Worm (Caenorhabditis elegans) whole organism, L3 larva: ENCODE results near the gene sdz-37.

Source experiments
- R02D3.7 ChIP-seq: fragments of 150-350 bp; optimal IDR thresholded peaks from 2 replicates; lab custom pipeline; 2014; ENCODE audit warnings: missing biosample characterization, missing genetic modification characterization
- ZK546.5 ChIP-seq: sonication (generic microtip); optimal IDR thresholded peaks from 2 replicates; lab custom pipeline; 2017; ENCODE audit warnings: missing biosample characterization, missing genetic modification characterization
- aly-2 ChIP-seq: fragments of 150-350 bp; optimal IDR thresholded peaks from 2 replicates; lab custom pipeline; 2014; ENCODE audit warnings: missing biosample characterization, missing genetic modification characterization
- ama-1 ChIP-seq: fragments of 150-350 bp; optimal IDR thresholded peaks from 2 replicates; lab custom pipeline; 2018
- ceh-16 ChIP-seq: sonication (generic microtip); optimal IDR thresholded peaks from 2 replicates; lab custom pipeline; 2017; ENCODE audit warnings: missing biosample characterization, missing genetic modification characterization
- ceh-28 ChIP-seq: fragments of 150-350 bp; optimal IDR thresholded peaks from 2 replicates; lab custom pipeline; 2014; ENCODE audit warnings: missing biosample characterization, missing genetic modification reagents, missing genetic modification characterization
- ceh-82 ChIP-seq: fragments of 150-350 bp; optimal IDR thresholded peaks from 2 replicates; lab custom pipeline; 2014; ENCODE audit warnings: missing biosample characterization, missing genetic modification characterization
- ceh-9 ChIP-seq: sonication (generic microtip); optimal IDR thresholded peaks from 2 replicates; lab custom pipeline; 2018; ENCODE audit warnings: missing biosample characterization, missing genetic modification characterization
- daf-12 ChIP-seq: fragments of 150-350 bp; optimal IDR thresholded peaks from 2 replicates; lab custom pipeline; 2014; ENCODE audit warnings: missing biosample characterization, missing genetic modification reagents, missing genetic modification characterization
- egl-27 ChIP-seq: sonication (generic microtip); optimal IDR thresholded peaks from 4 replicates; lab custom pipeline; 2017; ENCODE audit warnings: missing biosample characterization, missing genetic modification reagents, missing genetic modification characterization
- egl-5 ChIP-seq: fragments of 150-350 bp; optimal IDR thresholded peaks from 2 replicates; lab custom pipeline; 2017; ENCODE audit warnings: missing biosample characterization, missing genetic modification reagents, missing genetic modification characterization, inconsistent platforms
- elt-1 ChIP-seq: fragments of 150-350 bp; optimal IDR thresholded peaks from 2 replicates; lab custom pipeline; 2014; ENCODE audit warnings: missing biosample characterization, missing genetic modification characterization
- elt-2 ChIP-seq: sonication (generic microtip); optimal IDR thresholded peaks from 2 replicates; lab custom pipeline; 2016; ENCODE audit warnings: missing genetic modification reagents, mild to moderate bottlenecking, missing genetic modification characterization, missing compliant biosample characterization
- elt-3 ChIP-seq, 3 experiments: fragments of 150-350 bp in 1 of 3; sonication (generic microtip) in 2 of 3; optimal IDR thresholded peaks; 2 replicates in 2 of 3; 4 replicates in 1 of 3; lab custom pipeline; 2014 to 2017; ENCODE audit warnings: missing biosample characterization in 3 of 3, missing genetic modification characterization in 3 of 3
- eor-1 ChIP-seq, 2 experiments: fragments of 150-350 bp; optimal IDR thresholded peaks; 2 replicates each; lab custom pipeline; 2014 to 2018; ENCODE audit warnings: missing biosample characterization in 2 of 2, missing genetic modification characterization in 2 of 2
- fkh-10 ChIP-seq: sonication (generic microtip); optimal IDR thresholded peaks from 2 replicates; lab custom pipeline; 2017; ENCODE audit warnings: missing biosample characterization, missing genetic modification reagents, missing genetic modification characterization
- fkh-2 ChIP-seq: fragments of 150-350 bp; optimal IDR thresholded peaks from 2 replicates; lab custom pipeline; 2014; ENCODE audit warnings: missing biosample characterization, missing genetic modification reagents, missing genetic modification characterization
- fos-1 ChIP-seq: fragments of 150-350 bp; optimal IDR thresholded peaks from 2 replicates; lab custom pipeline; 2014; ENCODE audit warnings: missing biosample characterization, missing genetic modification characterization
- hmg-11 ChIP-seq: sonication (generic microtip); optimal IDR thresholded peaks from 2 replicates; lab custom pipeline; 2016; ENCODE audit warnings: missing genetic modification characterization, missing compliant biosample characterization
- jun-1 ChIP-seq: fragments of 150-350 bp; optimal IDR thresholded peaks from 2 replicates; lab custom pipeline; 2014; ENCODE audit warnings: missing biosample characterization, missing genetic modification reagents, missing genetic modification characterization
- lin-15B ChIP-seq: fragments of 150-350 bp; optimal IDR thresholded peaks from 2 replicates; lab custom pipeline; 2014; ENCODE audit warnings: missing biosample characterization, missing genetic modification characterization
- lin-39 ChIP-seq: fragments of 150-350 bp; optimal IDR thresholded peaks from 2 replicates; lab custom pipeline; 2018; ENCODE audit warnings: missing biosample characterization, missing genetic modification reagents, missing genetic modification characterization
- lsy-12 ChIP-seq: sonication (generic microtip); optimal IDR thresholded peaks from 2 replicates; lab custom pipeline; 2016; ENCODE audit warnings: mild to moderate bottlenecking, missing genetic modification characterization, missing compliant biosample characterization
- mdl-1 ChIP-seq: fragments of 150-350 bp; optimal IDR thresholded peaks from 2 replicates; lab custom pipeline; 2014; ENCODE audit warnings: missing biosample characterization, missing genetic modification characterization
- mml-1 ChIP-seq: fragments of 150-350 bp; sonication (generic microtip); optimal IDR thresholded peaks from 3 replicates; lab custom pipeline; 2014; ENCODE audit warnings: missing biosample characterization, missing genetic modification characterization
- nfya-1 ChIP-seq: sonication (generic microtip); optimal IDR thresholded peaks from 2 replicates; lab custom pipeline; 2017; ENCODE audit warnings: missing genetic modification characterization, mild to moderate bottlenecking, missing compliant biosample characterization, antibody characterized with exemption, moderate library complexity; ENCODE audit not compliant: insufficient read depth
- nhr-11 ChIP-seq: fragments of 150-350 bp; optimal IDR thresholded peaks from 2 replicates; lab custom pipeline; 2014; ENCODE audit warnings: missing biosample characterization, missing genetic modification characterization
- nhr-12 ChIP-seq: fragments of 150-350 bp; optimal IDR thresholded peaks from 2 replicates; lab custom pipeline; 2014; ENCODE audit warnings: missing biosample characterization, missing genetic modification characterization
- nhr-23 ChIP-seq: fragments of 150-350 bp; optimal IDR thresholded peaks from 2 replicates; lab custom pipeline; 2014; ENCODE audit warnings: missing biosample characterization, missing genetic modification reagents, missing genetic modification characterization
- nhr-237 ChIP-seq: fragments of 150-350 bp; optimal IDR thresholded peaks from 2 replicates; lab custom pipeline; 2014; ENCODE audit warnings: missing biosample characterization, missing genetic modification characterization
- nhr-25 ChIP-seq: sonication (generic microtip); optimal IDR thresholded peaks from 2 replicates; lab custom pipeline; 2017; ENCODE audit warnings: missing biosample characterization, missing genetic modification characterization
- nhr-28 ChIP-seq: fragments of 150-350 bp; optimal IDR thresholded peaks from 2 replicates; lab custom pipeline; 2014; ENCODE audit warnings: missing biosample characterization, missing genetic modification characterization
- nhr-43 ChIP-seq: sonication (generic microtip); optimal IDR thresholded peaks from 2 replicates; lab custom pipeline; 2016; ENCODE audit warnings: mild to moderate bottlenecking, missing genetic modification characterization, missing compliant biosample characterization; ENCODE audit not compliant: poor library complexity, severe bottlenecking
- nhr-67 ChIP-seq: fragments of 150-350 bp; optimal IDR thresholded peaks from 2 replicates; lab custom pipeline; 2014; ENCODE audit warnings: missing biosample characterization, missing genetic modification characterization
- nhr-76 ChIP-seq: fragments of 150-350 bp; sonication (generic microtip); optimal IDR thresholded peaks from 5 replicates; lab custom pipeline; 2014; ENCODE audit warnings: missing biosample characterization, missing genetic modification characterization
- nhr-77 ChIP-seq: fragments of 150-350 bp; optimal IDR thresholded peaks from 2 replicates; lab custom pipeline; 2014; ENCODE audit warnings: missing biosample characterization, missing genetic modification characterization
- pha-4 ChIP-seq: fragments of 150-350 bp; optimal IDR thresholded peaks from 2 replicates; lab custom pipeline; 2014; ENCODE audit warnings: missing biosample characterization, missing genetic modification reagents, missing genetic modification characterization
- pqm-1 ChIP-seq: fragments of 150-350 bp; optimal IDR thresholded peaks from 2 replicates; lab custom pipeline; 2017; ENCODE audit warnings: missing biosample characterization, missing genetic modification characterization, inconsistent platforms
- sea-2 ChIP-seq: fragments of 150-350 bp; sonication (generic microtip); optimal IDR thresholded peaks from 4 replicates; lab custom pipeline; 2014; ENCODE audit warnings: missing biosample characterization, missing genetic modification reagents, missing genetic modification characterization
- skn-1 ChIP-seq: fragments of 150-350 bp; optimal IDR thresholded peaks from 2 replicates; lab custom pipeline; 2014; ENCODE audit warnings: missing biosample characterization, missing genetic modification characterization
- snpc-4 ChIP-seq: fragments of 150-350 bp; optimal IDR thresholded peaks from 2 replicates; lab custom pipeline; 2014; ENCODE audit warnings: missing biosample characterization, missing genetic modification characterization
- tbx-2 ChIP-seq: sonication (generic microtip); optimal IDR thresholded peaks from 2 replicates; lab custom pipeline; 2016; ENCODE audit warnings: mild to moderate bottlenecking, missing genetic modification characterization, missing compliant biosample characterization
- unc-39 ChIP-seq: sonication (generic microtip); optimal IDR thresholded peaks from 4 replicates; lab custom pipeline; 2017; ENCODE audit warnings: missing biosample characterization, missing genetic modification characterization
- unc-62 ChIP-seq: fragments of 150-350 bp; sonication (generic microtip); optimal IDR thresholded peaks from 4 replicates; lab custom pipeline; 2014; ENCODE audit warnings: missing biosample characterization, missing genetic modification reagents, missing genetic modification characterization
- zag-1 ChIP-seq: fragments of 150-350 bp; optimal IDR thresholded peaks from 2 replicates; lab custom pipeline; 2014; ENCODE audit warnings: missing biosample characterization, missing genetic modification characterization
- ztf-11 ChIP-seq: fragments of 150-350 bp; optimal IDR thresholded peaks from 2 replicates; lab custom pipeline; 2014; ENCODE audit warnings: missing biosample characterization, missing genetic modification characterization
- ztf-4 ChIP-seq: fragments of 150-350 bp; optimal IDR thresholded peaks from 2 replicates; lab custom pipeline; 2014; ENCODE audit warnings: missing biosample characterization, missing genetic modification characterization

Gene sdz-37

DNA sequence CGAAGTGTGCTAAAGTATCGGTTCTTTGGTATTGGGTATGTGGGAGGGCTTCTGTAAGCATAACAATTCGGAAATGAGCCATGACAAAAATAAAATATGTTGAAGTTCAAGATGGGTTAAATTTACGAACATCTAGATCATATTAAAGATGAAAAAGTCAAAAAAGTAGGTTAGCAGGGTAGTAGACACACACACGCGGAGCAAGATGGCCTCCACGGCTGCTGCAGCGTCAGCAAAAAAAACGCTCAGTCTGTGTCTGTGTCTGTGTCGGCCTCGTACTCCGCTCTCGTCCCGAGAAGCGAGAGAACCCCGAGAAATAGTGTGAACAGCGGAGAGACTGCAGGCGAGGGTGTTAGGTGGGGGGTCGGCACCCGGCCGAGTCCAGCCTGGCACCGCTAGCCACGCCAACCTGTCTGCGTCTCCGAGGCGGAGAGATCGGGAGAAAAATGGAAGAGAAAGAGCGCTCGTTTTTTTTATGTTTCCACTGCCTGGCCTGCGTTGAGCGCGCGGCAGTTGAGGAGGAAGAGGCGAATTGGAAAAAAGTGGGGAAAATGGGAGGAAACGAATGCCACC lies 37.9 kb downstream of the sdz-37 start, which contains the start of gene myrf-1:
Gene myrf-1 (minus strand): TSS at position 51 of the 573 bp plus-strand sequence.
- TF ChIP-seq ceh-9 (tag; lab: Kevin White, UChicago) (no peak), skn-1 (tag; lab: Kevin White, UChicago) (peak; percentile 61), nhr-25 (tag; lab: Kevin White, UChicago) (peak; percentile 77), nhr-23 (tag; lab: Kevin White, UChicago) (peak; percentile 91), pqm-1 (tag; lab: Kevin White, UChicago) (peak; percentile 8), sea-2 (GFP tag; lab: Kevin White, UChicago) (peak; percentile 39), nhr-76 (no peak), daf-12 (tag; lab: Kevin White, UChicago) (no peak), mdl-1 (tag; lab: Kevin White, UChicago) (peak; percentile 70), R02D3.7 (peak; percentile 53), nhr-237 (tag; lab: Kevin White, UChicago) (no peak), ama-1 (lab: Kevin White, UChicago) (peak; percentile 67), unc-39 (no peak), ceh-82 (tag; lab: Kevin White, UChicago) (peak; percentile 43), mml-1 (tag; lab: Kevin White, UChicago) (no peak), aly-2 (tag; lab: Kevin White, UChicago) (no peak), lin-15B (tag; lab: Kevin White, UChicago) (peak; percentile 64), ZK546.5 (tag; lab: Kevin White, UChicago) (no peak), snpc-4 (tag; lab: Kevin White, UChicago) (peak; percentile 33), fos-1 (tag; lab: Kevin White, UChicago) (peak; percentile 48), nhr-77 (tag; lab: Kevin White, UChicago) (peak; percentile 47), nhr-67 (peak; percentile 3), lsy-12 (tag; lab: Kevin White, UChicago) (peak; percentile 92), elt-1 (peak; percentile 56), zag-1 (tag; lab: Kevin White, UChicago) (peak; percentile 57), lin-39 (tag; lab: Kevin White, UChicago) (peak; percentile 96), ztf-4 (tag; lab: Kevin White, UChicago) (no peak), unc-62 (GFP tag; lab: Kevin White, UChicago) (peak; percentile 83), tbx-2 (tag; lab: Kevin White, UChicago) (peak; percentile 88), fkh-2 (tag; lab: Kevin White, UChicago) (no peak), nhr-11 (tag; lab: Kevin White, UChicago) (peak; percentile 87), nhr-43 (peak; percentile 74), egl-5 (peak; percentile 85), fkh-10 (GFP tag; lab: Kevin White, UChicago) (peak; percentile 17), elt-3 (tag; optimal IDR thresholded peaks at IDR 0.05; lab: Kevin White, UChicago) (peak in 2 of 3 experiments; percentile 18 to 35), jun-1 (tag; lab: Kevin White, UChicago) (peak; percentile 62), ceh-16 (tag; lab: Kevin White, UChicago) (no peak), eor-1 (tag; optimal IDR thresholded peaks at IDR 0.05; lab: Kevin White, UChicago) (no peak), egl-27 (tag; lab: Kevin White, UChicago) (no peak), ztf-11 (tag; lab: Kevin White, UChicago) (no peak), elt-2 (tag; lab: Kevin White, UChicago) (peak; percentile 80), nhr-12 (tag; lab: Kevin White, UChicago) (no peak), ceh-28 (tag; lab: Kevin White, UChicago) (peak; percentile 84), hmg-11 (tag; lab: Kevin White, UChicago) (peak; percentile 99), nfya-1 (tag; lab: Kevin White, UChicago) (peak; percentile 90), nhr-28 (no peak), pha-4 (tag; lab: Kevin White, UChicago) (peak; percentile 92)
